Worm (Caenorhabditis elegans) whole organism, L4 larva: ENCODE results near the gene heri-1.

Experiments used
- T26A8.4 ChIP-seq: fragments of 200-800 bp; sonication (Bioruptor generic); IDR thresholded peaks from 2 replicates; pipeline ENCODE4 v1.3.6; 2022; ENCODE audit warnings: missing genetic modification characterization, missing compliant biosample characterization
- Y48G9A.11 ChIP-seq: fragments of 200-800 bp; sonication (Bioruptor generic); IDR thresholded peaks from 2 replicates; pipeline ENCODE4 v1.3.6; 2022; ENCODE audit warnings: missing genetic modification reagents, missing genetic modification characterization, missing compliant biosample characterization
- Y75B8A.6 ChIP-seq: fragments of 200-800 bp; sonication (Bioruptor generic); IDR thresholded peaks from 2 replicates; pipeline ENCODE4 v1.3.6; 2022; ENCODE audit warnings: missing genetic modification reagents, missing genetic modification characterization, missing compliant biosample characterization
- ZK546.5 ChIP-seq, 2 experiments: sonication (generic microtip); optimal IDR thresholded peaks; 2 replicates each; lab custom pipeline; 2017; ENCODE audit warnings: missing biosample characterization in 2 of 2, missing genetic modification characterization in 2 of 2
- ama-1 ChIP-seq: fragments of 150-350 bp; optimal IDR thresholded peaks from 2 replicates; lab custom pipeline; 2014; ENCODE audit warnings: inconsistent platforms, mixed read lengths
- arid-1 ChIP-seq: fragments of 200-800 bp; sonication (Bioruptor generic); conservative IDR thresholded peaks from 2 replicates; pipeline ENCODE4 v1.3.6; 2022; ENCODE audit warnings: missing genetic modification reagents, missing genetic modification characterization, missing compliant biosample characterization
- ceh-62 ChIP-seq: sonication (generic microtip); optimal IDR thresholded peaks from 2 replicates; lab custom pipeline; 2017; ENCODE audit warnings: missing biosample characterization, missing genetic modification characterization
- ces-1 ChIP-seq: fragments of 150-350 bp; sonication (generic microtip); optimal IDR thresholded peaks from 4 replicates; lab custom pipeline; 2014; ENCODE audit warnings: missing biosample characterization, missing genetic modification reagents, missing genetic modification characterization
- daf-12 ChIP-seq: fragments of 150-350 bp; optimal IDR thresholded peaks from 2 replicates; lab custom pipeline; 2014; ENCODE audit warnings: missing biosample characterization, missing genetic modification reagents, missing genetic modification characterization
- daf-19 ChIP-seq: fragments of 200-800 bp; sonication (Bioruptor generic); conservative IDR thresholded peaks from 2 replicates; pipeline ENCODE4 v1.3.6; 2022; ENCODE audit warnings: missing genetic modification characterization, missing compliant biosample characterization
- daf-8 ChIP-seq: fragments of 200-800 bp; sonication (Bioruptor generic); IDR thresholded peaks from 2 replicates; pipeline ENCODE4 v1.3.6; 2022; ENCODE audit warnings: missing genetic modification characterization, missing compliant biosample characterization
- dmd-9 ChIP-seq: fragments of 200-800 bp; sonication (Bioruptor generic); IDR thresholded peaks from 2 replicates; pipeline ENCODE4 v1.3.6; 2022; ENCODE audit warnings: missing genetic modification reagents, missing genetic modification characterization, missing compliant biosample characterization
- duxl-1 ChIP-seq: sonication (generic microtip); optimal IDR thresholded peaks from 2 replicates; lab custom pipeline; 2016; ENCODE audit warnings: mild to moderate bottlenecking, missing genetic modification characterization, moderate library complexity, missing compliant biosample characterization; ENCODE audit not compliant: poor library complexity
- dve-1 ChIP-seq: sonication (generic microtip); optimal IDR thresholded peaks from 2 replicates; lab custom pipeline; 2017; ENCODE audit warnings: antibody characterized with exemption, mild to moderate bottlenecking, missing genetic modification characterization, missing compliant biosample characterization; ENCODE audit not compliant: insufficient read depth
- egl-43 ChIP-seq: fragments of 200-800 bp; sonication (Bioruptor generic); IDR thresholded peaks from 2 replicates; pipeline ENCODE4 v1.3.6; 2022; ENCODE audit warnings: missing genetic modification reagents, missing genetic modification characterization, missing compliant biosample characterization
- fkh-10 ChIP-seq: fragments of 150-350 bp; optimal IDR thresholded peaks from 2 replicates; lab custom pipeline; 2014; ENCODE audit warnings: missing biosample characterization, missing genetic modification reagents, missing genetic modification characterization
- fos-1 ChIP-seq: fragments of 150-350 bp; optimal IDR thresholded peaks from 2 replicates; lab custom pipeline; 2014; ENCODE audit warnings: missing biosample characterization, missing genetic modification characterization
- gei-8 ChIP-seq: fragments of 200-800 bp; sonication (Bioruptor generic); optimal IDR thresholded peaks from 2 replicates; lab custom pipeline; 2018; ENCODE audit warnings: mild to moderate bottlenecking, missing genetic modification characterization, missing compliant biosample characterization
- hif-1 ChIP-seq, 2 experiments: sonication (generic microtip); optimal IDR thresholded peaks; 2 replicates each; lab custom pipeline; 2016 to 2017; ENCODE audit warnings: missing compliant biosample characterization in 2 of 2, missing genetic modification characterization in 2 of 2, missing genetic modification reagents in 2 of 2, missing genotype in 2 of 2, mild to moderate bottlenecking in 1 of 2
- hlh-11 ChIP-seq: fragments of 200-800 bp; sonication (Bioruptor generic); optimal IDR thresholded peaks from 2 replicates; lab custom pipeline; 2018; ENCODE audit warnings: mild to moderate bottlenecking, missing genetic modification characterization, missing compliant biosample characterization
- hmg-1.1 ChIP-seq: fragments of 200-800 bp; sonication (Bioruptor generic); IDR thresholded peaks from 2 replicates; pipeline ENCODE4 v1.3.6; 2022; ENCODE audit warnings: missing genetic modification reagents, missing genetic modification characterization, missing compliant biosample characterization
- jun-1 ChIP-seq: fragments of 150-350 bp; optimal IDR thresholded peaks from 2 replicates; lab custom pipeline; 2014; ENCODE audit warnings: missing biosample characterization, missing genetic modification reagents, missing genetic modification characterization
- lin-1 ChIP-seq: fragments of 200-800 bp; sonication (Bioruptor generic); IDR thresholded peaks from 2 replicates; pipeline ENCODE4 v1.3.6; 2022; ENCODE audit warnings: missing genetic modification reagents, missing genetic modification characterization, missing compliant biosample characterization
- lin-29 ChIP-seq: fragments of 200-800 bp; sonication (Bioruptor generic); IDR thresholded peaks from 2 replicates; pipeline ENCODE4 v1.3.6; 2022; ENCODE audit warnings: missing genetic modification reagents, missing genetic modification characterization, missing compliant biosample characterization
- lsy-2 ChIP-seq, 2 experiments: fragments of 150-350 bp in 1 of 2; sonication (generic microtip) in 1 of 2; optimal IDR thresholded peaks; 2 replicates each; lab custom pipeline; 2014 to 2017; ENCODE audit warnings: missing biosample characterization in 2 of 2, missing genetic modification characterization in 2 of 2
- mdl-1 ChIP-seq, 2 experiments: fragments of 150-350 bp in 1 of 2; sonication (generic microtip) in 1 of 2; optimal IDR thresholded peaks; 2 replicates each; lab custom pipeline; 2014 to 2017; ENCODE audit warnings: missing biosample characterization in 2 of 2, missing genetic modification characterization in 2 of 2
- mdt-29 ChIP-seq: fragments of 200-800 bp; sonication (Bioruptor generic); IDR thresholded peaks from 2 replicates; pipeline ENCODE4 v1.3.6; 2022; ENCODE audit warnings: missing genetic modification reagents, missing genetic modification characterization, missing compliant biosample characterization
- mep-1 ChIP-seq: fragments of 150-350 bp; sonication (generic microtip); optimal IDR thresholded peaks from 3 replicates; lab custom pipeline; 2014; ENCODE audit warnings: missing biosample characterization, missing genetic modification characterization
- nhr-10 ChIP-seq: fragments of 150-350 bp; optimal IDR thresholded peaks from 2 replicates; lab custom pipeline; 2014; ENCODE audit warnings: missing biosample characterization, missing genetic modification characterization
- nhr-102 ChIP-seq: sonication (generic microtip); optimal IDR thresholded peaks from 2 replicates; lab custom pipeline; 2016; ENCODE audit warnings: mild to moderate bottlenecking, missing genetic modification characterization, moderate library complexity, missing compliant biosample characterization
- nhr-237 ChIP-seq: sonication (generic microtip); optimal IDR thresholded peaks from 2 replicates; lab custom pipeline; 2017; ENCODE audit warnings: missing biosample characterization, missing genetic modification characterization
- nhr-25 ChIP-seq: sonication (generic microtip); optimal IDR thresholded peaks from 2 replicates; lab custom pipeline; 2017; ENCODE audit warnings: missing genetic modification characterization, mild to moderate bottlenecking, missing compliant biosample characterization, antibody characterized with exemption, moderate library complexity, borderline replicate concordance; ENCODE audit not compliant: insufficient read depth
- nhr-28 ChIP-seq: fragments of 150-350 bp; optimal IDR thresholded peaks from 2 replicates; lab custom pipeline; 2014; ENCODE audit warnings: missing biosample characterization, missing genetic modification characterization
- nhr-41 ChIP-seq: fragments of 200-800 bp; sonication (Bioruptor generic); IDR thresholded peaks from 2 replicates; pipeline ENCODE4 v1.3.6; 2022; ENCODE audit warnings: missing genetic modification reagents, missing genetic modification characterization, missing compliant biosample characterization
- nhr-42 ChIP-seq: fragments of 200-800 bp; sonication (Bioruptor generic); IDR thresholded peaks from 2 replicates; pipeline ENCODE4 v1.3.6; 2022; ENCODE audit warnings: missing genetic modification characterization, missing compliant biosample characterization
- nhr-48 ChIP-seq: sonication (generic microtip); optimal IDR thresholded peaks from 2 replicates; lab custom pipeline; 2016; ENCODE audit warnings: mild to moderate bottlenecking, missing genetic modification characterization, missing compliant biosample characterization
- nhr-76 ChIP-seq: fragments of 150-350 bp; optimal IDR thresholded peaks from 2 replicates; lab custom pipeline; 2014; ENCODE audit warnings: missing biosample characterization, missing genetic modification characterization
- php-3 ChIP-seq: fragments of 200-800 bp; sonication (Bioruptor generic); IDR thresholded peaks from 2 replicates; pipeline ENCODE4 v1.3.6; 2022; ENCODE audit warnings: missing genetic modification reagents, missing genetic modification characterization, missing compliant biosample characterization
- saeg-2 ChIP-seq: fragments of 200-800 bp; sonication (Bioruptor generic); IDR thresholded peaks from 2 replicates; pipeline ENCODE4 v1.3.6; 2022; ENCODE audit warnings: missing genetic modification reagents, missing genetic modification characterization, missing compliant biosample characterization
- sdz-12 ChIP-seq: fragments of 200-800 bp; sonication (Bioruptor generic); optimal IDR thresholded peaks from 2 replicates; lab custom pipeline; 2018; ENCODE audit warnings: mild to moderate bottlenecking, missing genetic modification characterization, missing compliant biosample characterization
- snpc-4 ChIP-seq: fragments of 150-350 bp; optimal IDR thresholded peaks from 2 replicates; lab custom pipeline; 2014; ENCODE audit warnings: missing biosample characterization, missing genetic modification characterization
- spr-3 ChIP-seq: fragments of 200-800 bp; sonication (Bioruptor generic); optimal IDR thresholded peaks from 2 replicates; lab custom pipeline; 2018; ENCODE audit warnings: mild to moderate bottlenecking, missing genetic modification characterization, missing compliant biosample characterization
- unc-130 ChIP-seq: sonication (generic microtip); optimal IDR thresholded peaks from 2 replicates; lab custom pipeline; 2016; ENCODE audit warnings: missing genetic modification reagents, missing genetic modification characterization, missing compliant biosample characterization
- unc-62 ChIP-seq, 3 experiments: fragments of 150-350 bp in 1 of 3; sonication (generic microtip); optimal IDR thresholded peaks in 2 of 3; peaks in 1 of 3; 1 replicate in 1 of 3; 2 replicates in 2 of 3; lab custom pipeline; 2014 to 2017; ENCODE audit warnings: missing biosample characterization in 3 of 3, missing genetic modification characterization in 3 of 3, missing genetic modification reagents in 3 of 3, missing genotype in 1 of 3
- zag-1 ChIP-seq: fragments of 150-350 bp; optimal IDR thresholded peaks from 2 replicates; lab custom pipeline; 2014; ENCODE audit warnings: missing biosample characterization, missing genetic modification characterization
- zfp-3 ChIP-seq: fragments of 200-800 bp; sonication (Bioruptor generic); conservative IDR thresholded peaks from 2 replicates; pipeline ENCODE4 v1.3.6; 2022; ENCODE audit warnings: missing genetic modification reagents, missing genetic modification characterization, missing compliant biosample characterization
- zip-11 ChIP-seq: fragments of 200-800 bp; sonication (Bioruptor generic); IDR thresholded peaks from 2 replicates; pipeline ENCODE4 v1.3.6; 2022; ENCODE audit warnings: missing genetic modification characterization, missing compliant biosample characterization

Gene heri-1

ce11 chrII:6067066-6067465 lies 45.9 kb downstream of the heri-1 start, which contains the start of gene H12I13.1:
Gene H12I13.1 (minus strand): TSS chrII:6067166.
- no peak for TF ChIP-seq hif-1 (tag; optimal IDR thresholded peaks at IDR 0.05; lab: Kevin White, UChicago)
- no peak for TF ChIP-seq hlh-11 (tag; lab: Kevin White, UChicago)
- no peak for TF ChIP-seq spr-3 (GFP tag; lab: Kevin White, UChicago)
- no peak for TF ChIP-seq nhr-41
- TF ChIP-seq duxl-1 (tag; lab: Kevin White, UChicago), result no peak
- no peak for TF ChIP-seq lsy-2 (tag; optimal IDR thresholded peaks at IDR 0.05; lab: Kevin White, UChicago)
- TF ChIP-seq mdl-1 (tag; optimal IDR thresholded peaks at IDR 0.05; lab: Kevin White, UChicago), result no peak
- no peak for TF ChIP-seq zfp-3 (GFP tag; lab: Robert Waterston, UW)
- no peak for TF ChIP-seq jun-1 (tag; lab: Kevin White, UChicago)
- no peak for TF ChIP-seq php-3 (GFP tag; lab: Robert Waterston, UW)
- no peak for TF ChIP-seq ama-1 (lab: Kevin White, UChicago)
- no peak for TF ChIP-seq nhr-76 (tag; lab: Kevin White, UChicago)
- no peak for TF ChIP-seq nhr-237 (tag; lab: Kevin White, UChicago)
- TF ChIP-seq lin-1, result no peak
- TF ChIP-seq unc-62 (GFP tag; optimal IDR thresholded peaks at IDR 0.05 in 1 of 2; lab: Kevin White, UChicago), result no peak
- TF ChIP-seq unc-62 (tag; optimal IDR thresholded peaks at IDR 0.05; lab: Kevin White, UChicago), result no peak

DNA sequence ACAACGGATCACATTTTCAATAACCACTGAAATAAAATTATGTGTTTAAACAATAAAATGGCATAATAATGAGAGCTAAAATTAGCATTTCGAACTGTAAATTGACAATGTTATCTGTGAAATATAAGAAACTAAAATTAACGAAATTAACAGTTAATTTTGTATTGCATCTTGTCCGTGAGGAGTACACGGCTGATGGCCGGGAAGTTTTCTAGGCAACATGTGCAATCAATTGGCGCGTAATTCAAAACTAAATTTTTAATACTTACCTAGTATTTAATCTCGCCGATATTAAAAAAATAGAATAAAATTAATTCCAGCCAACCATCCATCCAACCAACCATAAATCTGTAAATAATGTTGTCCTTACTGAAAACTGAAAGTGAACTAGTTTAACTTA lies 51.5 kb downstream of the heri-1 start:
- TF ChIP-seq hif-1 (tag; optimal IDR thresholded peaks at IDR 0.05; lab: Kevin White, UChicago), result peak in 1 of 2 experiments; percentile 88
- TF ChIP-seq unc-130 (GFP tag; lab: Kevin White, UChicago), result peak; percentile 90
- TF ChIP-seq arid-1, result no peak
- TF ChIP-seq hmg-1.1 (GFP tag; lab: Robert Waterston, UW), result peak; percentile 50; the same call in 1 of the 2 replicates
- no peak for TF ChIP-seq ceh-62 (tag; lab: Kevin White, UChicago)
- no peak for TF ChIP-seq zip-11 (GFP tag; lab: Robert Waterston, UW)
- TF ChIP-seq ama-1 (lab: Kevin White, UChicago), result no peak
- TF ChIP-seq php-3 (GFP tag; lab: Robert Waterston, UW), result no peak
- no peak for TF ChIP-seq gei-8
- TF ChIP-seq nhr-42 (GFP tag; lab: Robert Waterston, UW), result no peak
- no peak for TF ChIP-seq Y75B8A.6
- TF ChIP-seq dve-1 (tag; lab: Kevin White, UChicago), result no peak
- TF ChIP-seq sdz-12 (GFP tag; lab: Kevin White, UChicago), result no peak
- TF ChIP-seq lin-1, result no peak
- no peak for TF ChIP-seq ZK546.5 (tag; optimal IDR thresholded peaks at IDR 0.05; lab: Kevin White, UChicago)
- no peak for TF ChIP-seq daf-12 (tag; lab: Kevin White, UChicago)
- TF ChIP-seq nhr-41, result no peak
- no peak for TF ChIP-seq nhr-237 (tag; lab: Kevin White, UChicago)
- no peak for TF ChIP-seq mdt-29 (GFP tag; lab: Robert Waterston, UW)
- no peak for TF ChIP-seq daf-8 (GFP tag; lab: Robert Waterston, UW)
- no peak for TF ChIP-seq snpc-4
- no peak for TF ChIP-seq zfp-3 (GFP tag; lab: Robert Waterston, UW)
- peak; percentile 52 for TF ChIP-seq nhr-102 (tag; lab: Kevin White, UChicago)
- TF ChIP-seq ces-1 (GFP tag; lab: Kevin White, UChicago), result no peak
- no peak for TF ChIP-seq daf-19 (GFP tag; lab: Robert Waterston, UW)
- 0 out of 2 replicates have a peak, but pooled peaks have one; percentile 19 for TF ChIP-seq T26A8.4 (GFP tag; lab: Robert Waterston, UW)
- no peak for TF ChIP-seq saeg-2 (GFP tag; lab: Robert Waterston, UW)
- TF ChIP-seq nhr-25 (tag; lab: Kevin White, UChicago), result no peak
- no peak for TF ChIP-seq egl-43 (GFP tag; lab: Robert Waterston, UW)
- no peak for TF ChIP-seq nhr-10 (tag; lab: Kevin White, UChicago)
- TF ChIP-seq nhr-48 (tag; lab: Kevin White, UChicago), result peak; percentile 48
- TF ChIP-seq fos-1 (tag; lab: Kevin White, UChicago), result no peak
- no peak for TF ChIP-seq nhr-76 (tag; lab: Kevin White, UChicago)
- TF ChIP-seq lin-29 (GFP tag; lab: Robert Waterston, UW), result no peak
- no peak for TF ChIP-seq mep-1 (tag; lab: Kevin White, UChicago)
- peak; percentile 91 for TF ChIP-seq dmd-9
- no peak for TF ChIP-seq fkh-10 (GFP tag; lab: Kevin White, UChicago)
- TF ChIP-seq zag-1, result no peak
- TF ChIP-seq nhr-28 (tag; lab: Kevin White, UChicago), result peak; percentile 28
- peak; percentile 71 for TF ChIP-seq duxl-1 (tag; lab: Kevin White, UChicago)
- 0 out of 2 replicates have a peak, but pooled peaks have one; percentile 44 for TF ChIP-seq Y48G9A.11 (GFP tag; lab: Robert Waterston, UW)
